Fruit fly (Drosophila melanogaster) whole organism, larva: Measurements from ENCODE around the gene CG7702.
A peak's percentile ranks its signal among the peaks of the same experiment; 100 is the strongest.

Experiments used
- noc ChIP-seq: fragments of 200-800 bp; sonication (Bioruptor generic); optimal IDR thresholded peaks from 3 replicates; lab custom pipeline; 2019; ENCODE audit warnings: missing biosample characterization, mild to moderate bottlenecking, missing genetic modification characterization, moderate library complexity

CG7702 gene

dm6 chr3R:18669152-18669551 lies at the start of gene CG7702:
TSS of gene CG7702 (plus strand) at chr3R:18669390.
- TF ChIP-seq noc (tag; lab: Kevin White, UChicago), result no peak

- no peak for TF ChIP-seq noc (tag; lab: Kevin White, UChicago)
Measured at dm6 chr3R:18619451-18619942, 49.7 kb upstream of the CG7702 start.

dm6 chr3R:18621230-18621629 lies 48.0 kb upstream of the CG7702 start, which contains the start of gene CG14304:
TSS of gene CG14304 (minus strand) at chr3R:18621327.
- TF ChIP-seq noc (tag; lab: Kevin White, UChicago), result no peak

- TF ChIP-seq noc (tag; lab: Kevin White, UChicago), result no peak
Measured at dm6 chr3R:18624541-18624940, 44.6 kb upstream of the CG7702 start.

dm6 chr3R:18628311-18628811 lies 40.8 kb upstream of the CG7702 start:
- no peak for TF ChIP-seq noc (tag; lab: Kevin White, UChicago)

dm6 chr3R:18633099-18633498 lies 36.1 kb upstream of the CG7702 start:
- no peak for TF ChIP-seq noc (tag; lab: Kevin White, UChicago)

- TF ChIP-seq noc (tag; lab: Kevin White, UChicago), result no peak
Measured at dm6 chr3R:18639662-18640061, 29.5 kb upstream of the CG7702 start.

- TF ChIP-seq noc (tag; lab: Kevin White, UChicago), result no peak
Measured at dm6 chr3R:18641242-18641757, 27.9 kb upstream of the CG7702 start, which contains the start of gene CG14301. TSS of gene CG14301 (minus strand) at chr3R:18641457.

dm6 chr3R:18643646-18644045 lies 25.5 kb upstream of the CG7702 start:
- TF ChIP-seq noc (tag; lab: Kevin White, UChicago), result no peak

dm6 chr3R:18658380-18658944 lies 10.7 kb upstream of the CG7702 start:
- TF ChIP-seq noc (tag; lab: Kevin White, UChicago), result no peak

dm6 chr3R:18658945-18659642 lies 10.1 kb upstream of the CG7702 start, which contains the start of the genes CG31224 and CstF64:
TSS of gene CG31224 (minus strand) at chr3R:18659309.
TSS of gene CstF64 (plus strand) at chr3R:18659618.
- TF ChIP-seq noc (tag; lab: Kevin White, UChicago), result peak; percentile 74

- peak; percentile 29 for TF ChIP-seq noc (tag; lab: Kevin White, UChicago)
Measured at dm6 chr3R:18663525-18663924, 5.7 kb upstream of the CG7702 start, which contains the start of the genes Cpsf73 and Gos28. TSS of gene Cpsf73 (minus strand) at chr3R:18663552. TSS of gene Gos28 (plus strand) at chr3R:18663738.

- TF ChIP-seq noc (tag; lab: Kevin White, UChicago), result no peak
Measured at dm6 chr3R:18665061-18665460, 4.1 kb upstream of the CG7702 start, which contains the start of gene CG31231. TSS of gene CG31231 (plus strand) at chr3R:18665361.

- no peak for TF ChIP-seq noc (tag; lab: Kevin White, UChicago)
Measured at dm6 chr3R:18667659-18668248, 1.4 kb upstream of the CG7702 start, which contains the start of gene CG31229. TSS of gene CG31229 (plus strand) at chr3R:18667852.

- peak; percentile 55 for TF ChIP-seq noc (tag; lab: Kevin White, UChicago)
Measured at dm6 chr3R:18669812-18670211, 622 bp downstream of the CG7702 start.
